Worm (Caenorhabditis elegans) whole organism, L2 larva: ENCODE data around the gene ZC53.2.
A peak's percentile ranks its signal among the peaks of the same experiment; 100 is the strongest.

ENCODE experiments used
- C34F6.9 ChIP-seq: fragments of 150-350 bp; optimal IDR thresholded peaks from 2 replicates; lab custom pipeline; 2014; ENCODE audit warnings: missing biosample characterization, missing genetic modification characterization
- F13H6.1 ChIP-seq: sonication (generic microtip); optimal IDR thresholded peaks from 2 replicates; lab custom pipeline; 2016; ENCODE audit warnings: missing genetic modification characterization, missing compliant biosample characterization
- R02D3.7 ChIP-seq: fragments of 150-350 bp; optimal IDR thresholded peaks from 2 replicates; lab custom pipeline; 2014; ENCODE audit warnings: missing biosample characterization, missing genetic modification characterization
- Y55F3AM.14 ChIP-seq: fragments of 200-800 bp; sonication (Bioruptor generic); optimal IDR thresholded peaks from 2 replicates; lab custom pipeline; 2018; ENCODE audit warnings: mild to moderate bottlenecking, missing genetic modification characterization, missing compliant biosample characterization
- ZK546.5 ChIP-seq: sonication (generic microtip); optimal IDR thresholded peaks from 2 replicates; lab custom pipeline; 2017; ENCODE audit warnings: missing biosample characterization, missing genetic modification characterization
- alr-1 ChIP-seq: fragments of 150-350 bp; optimal IDR thresholded peaks from 2 replicates; lab custom pipeline; 2014; ENCODE audit warnings: missing biosample characterization, missing genetic modification characterization
- aly-2 ChIP-seq: fragments of 150-350 bp; optimal IDR thresholded peaks from 2 replicates; lab custom pipeline; 2014; ENCODE audit warnings: missing biosample characterization, missing genetic modification characterization
- ama-1 ChIP-seq: fragments of 150-350 bp; optimal IDR thresholded peaks from 2 replicates; lab custom pipeline; 2018; ENCODE audit warnings: inconsistent platforms
- blmp-1 ChIP-seq: sonication (generic microtip); optimal IDR thresholded peaks from 2 replicates; lab custom pipeline; 2017; ENCODE audit warnings: missing genetic modification characterization, mild to moderate bottlenecking, missing compliant biosample characterization, antibody characterized with exemption, moderate library complexity; ENCODE audit not compliant: insufficient read depth
- ceh-16 ChIP-seq: fragments of 150-350 bp; optimal IDR thresholded peaks from 2 replicates; lab custom pipeline; 2014; ENCODE audit warnings: missing biosample characterization, missing genetic modification characterization
- ceh-82 ChIP-seq: fragments of 150-350 bp; optimal IDR thresholded peaks from 2 replicates; lab custom pipeline; 2014; ENCODE audit warnings: missing biosample characterization, missing genetic modification characterization
- crh-2 ChIP-seq: sonication (generic microtip); optimal IDR thresholded peaks from 2 replicates; lab custom pipeline; 2017; ENCODE audit warnings: missing biosample characterization, missing genetic modification characterization
- dmd-4 ChIP-seq: sonication (generic microtip); optimal IDR thresholded peaks from 2 replicates; lab custom pipeline; 2017; ENCODE audit warnings: missing biosample characterization, missing genetic modification characterization
- egl-27 ChIP-seq: sonication (generic microtip); optimal IDR thresholded peaks from 3 replicates; lab custom pipeline; 2017; ENCODE audit warnings: missing biosample characterization, missing genetic modification reagents, missing genetic modification characterization
- elt-1 ChIP-seq: fragments of 150-350 bp; optimal IDR thresholded peaks from 2 replicates; lab custom pipeline; 2014; ENCODE audit warnings: missing biosample characterization, missing genetic modification characterization
- fos-1 ChIP-seq: fragments of 150-350 bp; optimal IDR thresholded peaks from 2 replicates; lab custom pipeline; 2014; ENCODE audit warnings: missing biosample characterization, missing genetic modification characterization
- gmeb-1 ChIP-seq: fragments of 150-350 bp; optimal IDR thresholded peaks from 2 replicates; lab custom pipeline; 2014; ENCODE audit warnings: missing biosample characterization, missing genetic modification characterization
- lin-11 ChIP-seq: fragments of 150-350 bp; sonication (generic microtip); optimal IDR thresholded peaks from 2 replicates; lab custom pipeline; 2014; ENCODE audit warnings: missing biosample characterization, missing genetic modification characterization, inconsistent platforms, mixed read lengths
- lin-13 ChIP-seq: fragments of 150-350 bp; optimal IDR thresholded peaks from 2 replicates; lab custom pipeline; 2014; ENCODE audit warnings: missing biosample characterization, missing genetic modification reagents, missing genetic modification characterization
- lin-39 ChIP-seq: fragments of 150-350 bp; optimal IDR thresholded peaks from 2 replicates; lab custom pipeline; 2014; ENCODE audit warnings: missing biosample characterization, missing genetic modification reagents, missing genetic modification characterization
- mab-5 ChIP-seq: fragments of 150-350 bp; optimal IDR thresholded peaks from 2 replicates; lab custom pipeline; 2014; ENCODE audit warnings: missing biosample characterization, missing genetic modification characterization
- mbf-1 ChIP-seq: sonication (generic microtip); optimal IDR thresholded peaks from 2 replicates; lab custom pipeline; 2017; ENCODE audit warnings: missing biosample characterization, missing genetic modification characterization
- mdl-1 ChIP-seq, 2 experiments: fragments of 150-350 bp in 1 of 2; sonication (generic microtip) in 1 of 2; optimal IDR thresholded peaks; 2 replicates each; lab custom pipeline; 2017; ENCODE audit warnings: missing biosample characterization in 2 of 2, missing genetic modification characterization in 2 of 2
- nhr-10 ChIP-seq: sonication (generic microtip); optimal IDR thresholded peaks from 2 replicates; lab custom pipeline; 2017; ENCODE audit warnings: missing biosample characterization, missing genetic modification characterization
- nhr-11 ChIP-seq: fragments of 150-350 bp; optimal IDR thresholded peaks from 2 replicates; lab custom pipeline; 2014; ENCODE audit warnings: missing biosample characterization, missing genetic modification characterization
- nhr-12 ChIP-seq: fragments of 150-350 bp; optimal IDR thresholded peaks from 2 replicates; lab custom pipeline; 2014; ENCODE audit warnings: missing biosample characterization, missing genetic modification characterization
- nhr-129 ChIP-seq: fragments of 150-350 bp; optimal IDR thresholded peaks from 2 replicates; lab custom pipeline; 2014; ENCODE audit warnings: missing biosample characterization, missing genetic modification characterization
- nhr-21 ChIP-seq: fragments of 150-350 bp; optimal IDR thresholded peaks from 2 replicates; lab custom pipeline; 2014; ENCODE audit warnings: missing biosample characterization, missing genetic modification characterization
- nhr-23 ChIP-seq: fragments of 150-350 bp; optimal IDR thresholded peaks from 2 replicates; lab custom pipeline; 2014; ENCODE audit warnings: missing biosample characterization, missing genetic modification reagents, missing genetic modification characterization
- nhr-237 ChIP-seq: fragments of 150-350 bp; optimal IDR thresholded peaks from 2 replicates; lab custom pipeline; 2014; ENCODE audit warnings: missing biosample characterization, missing genetic modification characterization
- sem-4 ChIP-seq: fragments of 150-350 bp; optimal IDR thresholded peaks from 2 replicates; lab custom pipeline; 2014; ENCODE audit warnings: missing biosample characterization, missing genetic modification reagents, missing genetic modification characterization
- skn-1 ChIP-seq: sonication (generic microtip); optimal IDR thresholded peaks from 2 replicates; lab custom pipeline; 2017; ENCODE audit warnings: missing biosample characterization, missing genetic modification characterization
- sma-3 ChIP-seq: sonication (generic microtip); optimal IDR thresholded peaks from 2 replicates; lab custom pipeline; 2016; ENCODE audit warnings: missing genetic modification reagents, missing genetic modification characterization, missing compliant biosample characterization
- sma-9 ChIP-seq, 2 experiments: fragments of 150-350 bp in 1 of 2; sonication (generic microtip) in 1 of 2; optimal IDR thresholded peaks; 2 replicates each; lab custom pipeline; 2014 to 2016; ENCODE audit warnings: missing genetic modification characterization in 2 of 2, mild to moderate bottlenecking in 1 of 2, missing biosample characterization in 1 of 2, missing compliant biosample characterization in 1 of 2, missing genetic modification reagents in 1 of 2, moderate library complexity in 1 of 2
- snpc-4 ChIP-seq: fragments of 150-350 bp; optimal IDR thresholded peaks from 2 replicates; lab custom pipeline; 2014; ENCODE audit warnings: missing biosample characterization, missing genetic modification characterization
- unc-39 ChIP-seq: fragments of 150-350 bp; optimal IDR thresholded peaks from 2 replicates; lab custom pipeline; 2014; ENCODE audit warnings: missing biosample characterization, missing genetic modification characterization
- unc-55 ChIP-seq: fragments of 150-350 bp; sonication (generic microtip); optimal IDR thresholded peaks from 3 replicates; lab custom pipeline; 2014; ENCODE audit warnings: missing biosample characterization, missing genetic modification reagents, missing genetic modification characterization
- unc-62 ChIP-seq: fragments of 150-350 bp; optimal IDR thresholded peaks from 2 replicates; lab custom pipeline; 2014; ENCODE audit warnings: missing biosample characterization, missing genetic modification reagents, missing genetic modification characterization
- zag-1 ChIP-seq: fragments of 150-350 bp; optimal IDR thresholded peaks from 2 replicates; lab custom pipeline; 2014; ENCODE audit warnings: missing biosample characterization, missing genetic modification characterization
- ztf-1 ChIP-seq: fragments of 200-800 bp; sonication (Bioruptor generic); conservative IDR thresholded peaks from 2 replicates; pipeline ENCODE4 v1.3.6; 2022; ENCODE audit warnings: missing genetic modification characterization, missing compliant biosample characterization
- ztf-11 ChIP-seq: sonication (generic microtip); optimal IDR thresholded peaks from 2 replicates; lab custom pipeline; 2017; ENCODE audit warnings: missing biosample characterization, missing genetic modification characterization
- ztf-4 ChIP-seq: fragments of 150-350 bp; optimal IDR thresholded peaks from 2 replicates; lab custom pipeline; 2014; ENCODE audit warnings: missing biosample characterization, missing genetic modification characterization

ZC53.2 gene

DNA sequence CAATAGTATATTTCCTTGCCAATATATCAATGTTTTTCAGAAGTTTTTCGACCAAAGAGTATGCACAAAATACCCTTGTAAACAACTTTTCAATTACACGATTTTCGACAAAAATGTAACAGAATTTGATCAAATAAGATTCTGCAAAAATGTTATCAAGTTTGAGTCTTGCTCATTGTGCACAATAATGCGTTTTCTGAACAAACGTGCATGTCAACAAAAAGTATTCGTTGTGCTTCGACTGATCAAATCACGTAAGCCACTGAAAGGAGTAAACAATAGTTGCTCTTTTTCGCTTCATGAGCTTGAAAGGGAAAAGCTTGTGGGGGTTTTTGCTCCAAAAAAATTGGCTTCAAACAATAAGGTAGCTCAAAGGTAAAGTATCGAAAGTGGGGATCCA lies 17.0 kb downstream of the ZC53.2 start:
- TF ChIP-seq nhr-23 (tag; lab: Kevin White, UChicago) (no peak), nhr-10 (no peak), aly-2 (tag; lab: Kevin White, UChicago) (no peak), nhr-21 (no peak), sem-4 (tag; lab: Kevin White, UChicago) (no peak), lin-39 (tag; lab: Kevin White, UChicago) (no peak), lin-11 (tag; lab: Kevin White, UChicago) (no peak), sma-3 (no peak), alr-1 (tag; lab: Kevin White, UChicago) (no peak), blmp-1 (tag; lab: Kevin White, UChicago) (no peak), ztf-11 (no peak), unc-62 (GFP tag; lab: Kevin White, UChicago) (no peak), snpc-4 (tag; lab: Kevin White, UChicago) (no peak), nhr-11 (tag; lab: Kevin White, UChicago) (no peak)
- TF ChIP-seq, all 48 proteins: peak for 0

ce11 chrX:1901480-1901879 lies 22.6 kb downstream of the ZC53.2 start:
- TF ChIP-seq elt-1 (tag; lab: Kevin White, UChicago) = no peak
- no peak for TF ChIP-seq R02D3.7 (tag; lab: Kevin White, UChicago)
- no peak for TF ChIP-seq egl-27 (tag; lab: Kevin White, UChicago)
- no peak for TF ChIP-seq unc-55 (GFP tag; lab: Kevin White, UChicago)
- TF ChIP-seq nhr-10 = no peak
- TF ChIP-seq mab-5 (tag; lab: Kevin White, UChicago) = no peak
- no peak for TF ChIP-seq nhr-129
- no peak for TF ChIP-seq snpc-4 (tag; lab: Kevin White, UChicago)

DNA sequence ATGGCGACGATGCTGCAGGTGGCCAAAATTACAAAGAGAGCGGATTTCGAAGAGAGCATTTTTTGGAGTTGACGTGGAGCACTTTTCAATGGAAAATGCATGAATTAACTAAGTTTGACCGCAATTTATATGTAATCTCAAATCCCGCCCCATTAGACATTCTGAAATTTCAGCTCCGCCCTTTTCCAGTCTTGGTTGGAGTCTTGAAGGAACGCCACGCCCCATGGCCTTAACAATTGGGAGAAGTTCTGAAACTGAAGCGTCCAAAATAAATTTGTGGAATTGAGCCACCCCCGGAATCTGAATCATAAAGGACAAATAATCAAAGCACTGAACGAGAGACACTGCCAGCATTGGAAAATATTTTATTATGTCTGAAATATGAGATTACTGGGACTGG lies 26.8 kb downstream of the ZC53.2 start, which contains the start of gene B0294.1:
TSS of gene B0294.1 (minus strand) at position 101 of the 400 bp plus-strand sequence.
- no peak for TF ChIP-seq ceh-82
- TF ChIP-seq unc-39 (tag; lab: Kevin White, UChicago) = no peak
- no peak for TF ChIP-seq lin-11 (tag; lab: Kevin White, UChicago)
- no peak for TF ChIP-seq mdl-1 (tag; optimal IDR thresholded peaks at IDR 0.05; lab: Kevin White, UChicago)
- TF ChIP-seq ama-1 = no peak
- TF ChIP-seq nhr-129 = no peak
- TF ChIP-seq nhr-21 = no peak
- no peak for TF ChIP-seq lin-39 (tag; lab: Kevin White, UChicago)
- no peak for TF ChIP-seq ztf-11
- no peak for TF ChIP-seq Y55F3AM.14 (GFP tag; lab: Kevin White, UChicago)
- TF ChIP-seq nhr-12 (tag; lab: Kevin White, UChicago) = no peak
- no peak for TF ChIP-seq ZK546.5
- TF ChIP-seq skn-1 (tag; lab: Kevin White, UChicago) = no peak
- no peak for TF ChIP-seq mab-5 (tag; lab: Kevin White, UChicago)
- no peak for TF ChIP-seq nhr-11 (tag; lab: Kevin White, UChicago)

- TF ChIP-seq skn-1 (tag; lab: Kevin White, UChicago) = no peak
- TF ChIP-seq Y55F3AM.14 (GFP tag; lab: Kevin White, UChicago) = no peak
Observed at ce11 chrX:1891887-1892286, 32.2 kb downstream of the ZC53.2 start, which contains the start of gene B0294.3. TSS of gene B0294.3 (plus strand) at chrX:1892187.

DNA sequence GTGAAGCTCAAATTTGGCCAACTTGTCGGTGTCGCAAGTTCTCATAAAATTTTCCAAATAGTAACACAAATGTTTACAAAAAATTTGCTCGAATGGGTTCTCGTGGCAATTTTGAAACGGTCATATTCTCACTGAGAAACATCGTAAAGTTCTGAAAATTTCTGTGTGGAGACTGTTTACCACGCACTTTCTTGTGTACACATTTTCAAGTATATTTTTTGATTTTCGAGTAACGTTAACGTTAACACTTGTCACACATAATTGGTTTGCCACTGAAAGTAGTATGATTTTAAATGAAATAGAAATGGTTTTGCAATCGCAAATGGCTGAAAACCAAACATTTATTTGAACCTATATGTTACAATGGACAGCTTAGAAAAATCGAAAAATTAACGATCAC lies 33.2 kb downstream of the ZC53.2 start:
- no peak for TF ChIP-seq Y55F3AM.14 (GFP tag; lab: Kevin White, UChicago)
- no peak for TF ChIP-seq mbf-1 (tag; lab: Kevin White, UChicago)
- no peak for TF ChIP-seq zag-1 (tag; lab: Kevin White, UChicago)

DNA sequence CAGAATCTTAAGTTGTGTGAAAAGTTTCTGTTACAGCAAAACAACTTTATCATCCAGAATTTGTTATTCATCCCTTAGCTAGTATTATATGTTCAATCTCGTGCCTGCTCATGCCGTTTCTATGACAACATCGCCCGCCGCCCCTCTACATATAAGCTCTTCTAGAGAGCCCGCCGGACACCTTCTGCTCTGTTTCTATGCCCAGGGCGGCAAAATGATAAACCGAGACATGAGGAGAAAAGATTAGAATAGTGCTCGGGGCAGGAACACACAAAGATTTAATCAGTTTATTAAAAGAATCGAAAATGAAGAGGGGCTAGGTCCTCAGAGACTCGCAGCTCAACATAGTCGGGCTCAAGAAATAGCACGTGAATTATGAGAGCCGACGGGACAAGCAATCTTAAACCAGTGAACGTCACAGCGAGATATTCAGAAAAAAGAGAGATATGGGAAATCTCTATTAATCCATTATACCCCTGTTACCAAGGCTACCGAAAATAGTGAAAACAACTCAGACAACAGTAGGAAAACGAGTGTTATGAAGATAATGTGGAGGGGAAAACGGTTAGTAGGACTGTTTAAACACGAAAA lies 35.5 kb downstream of the ZC53.2 start:
- TF ChIP-seq dmd-4 (tag; lab: Kevin White, UChicago) (no peak), lin-11 (tag; lab: Kevin White, UChicago) (peak; percentile 80), mbf-1 (tag; lab: Kevin White, UChicago) (no peak), fos-1 (tag; lab: Kevin White, UChicago) (peak; percentile 5), nhr-10 (no peak), crh-2 (tag; lab: Kevin White, UChicago) (peak; percentile 56), sma-9 (GFP tag; optimal IDR thresholded peaks at IDR 0.05; lab: Kevin White, UChicago) (peak; percentile 24), sma-9 (tag; optimal IDR thresholded peaks at IDR 0.05; lab: Kevin White, UChicago) (no peak), nhr-129 (peak; percentile 72), ztf-1 (GFP tag; lab: Robert Waterston, UW) (no peak), mab-5 (tag; lab: Kevin White, UChicago) (peak; percentile 30), lin-13 (peak; percentile 57), sem-4 (tag; lab: Kevin White, UChicago) (peak; percentile 2), unc-55 (GFP tag; lab: Kevin White, UChicago) (peak; percentile 26), nhr-237 (tag; lab: Kevin White, UChicago) (peak; percentile 27), ZK546.5 (peak; percentile 21), gmeb-1 (tag; lab: Kevin White, UChicago) (peak; percentile 60), nhr-21 (peak; percentile 71), F13H6.1 (tag; lab: Kevin White, UChicago) (peak; percentile 35), ztf-4 (tag; lab: Kevin White, UChicago) (peak; percentile 35), ceh-16 (tag; lab: Kevin White, UChicago) (no peak), C34F6.9 (tag; lab: Kevin White, UChicago) (peak; percentile 43)
